Fruit fly (Drosophila melanogaster) whole organism, embryonic: ENCODE results near the gene Drsl5.

Experiments used
- Aef1 ChIP-seq: fragments of 200-800 bp; sonication (Bioruptor generic); IDR thresholded peaks from 3 replicates; pipeline ENCODE4 v1.3.6; 2022; ENCODE audit warnings: missing biosample characterization, missing genetic modification characterization
- Bgb ChIP-seq: fragments of 200-800 bp; sonication (Bioruptor generic); IDR thresholded peaks from 2 replicates; pipeline ENCODE4 v1.3.6; 2022; ENCODE audit warnings: missing biosample characterization, missing genetic modification characterization; ENCODE audit not compliant: partially characterized antibody
- Blimp-1 ChIP-seq: fragments of 200-800 bp; sonication (Bioruptor generic); optimal IDR thresholded peaks from 3 replicates; lab custom pipeline; 2018; ENCODE audit warnings: missing biosample characterization, missing genetic modification characterization, mild to moderate bottlenecking, moderate library complexity, missing genetic modification reagents
- CG10565 ChIP-seq: fragments of 200-800 bp; sonication (Bioruptor generic); optimal IDR thresholded peaks from 3 replicates; lab custom pipeline; 2016; ENCODE audit warnings: missing biosample characterization, mild to moderate bottlenecking, missing genetic modification characterization
- CG10979 ChIP-seq: fragments of 200-800 bp; sonication (Bioruptor generic); optimal IDR thresholded peaks from 2 replicates; lab custom pipeline; 2018; ENCODE audit warnings: missing biosample characterization, mild to moderate bottlenecking, missing genetic modification characterization, moderate library complexity
- CG12744 ChIP-seq: fragments of 200-800 bp; sonication (Bioruptor generic); optimal IDR thresholded peaks from 2 replicates; lab custom pipeline; 2016; ENCODE audit warnings: missing biosample characterization, missing genetic modification characterization
- CG14965 ChIP-seq: fragments of 200-800 bp; sonication (Bioruptor generic); optimal IDR thresholded peaks from 2 replicates; lab custom pipeline; 2016; ENCODE audit warnings: missing biosample characterization, missing genetic modification characterization, borderline replicate concordance
- CG17359 ChIP-seq: fragments of 200-800 bp; sonication (Bioruptor generic); optimal IDR thresholded peaks from 3 replicates; lab custom pipeline; 2018; ENCODE audit warnings: missing biosample characterization, mild to moderate bottlenecking, missing genetic modification characterization, moderate library complexity
- CG17361 ChIP-seq: fragments of 200-800 bp; sonication (Bioruptor generic); IDR thresholded peaks from 3 replicates; pipeline ENCODE4 v1.3.6; 2022; ENCODE audit warnings: missing biosample characterization, missing genetic modification characterization
- CG17802 ChIP-seq: fragments of 200-800 bp; sonication (Bioruptor generic); optimal IDR thresholded peaks from 2 replicates; lab custom pipeline; 2018; ENCODE audit warnings: missing biosample characterization, mild to moderate bottlenecking, missing genetic modification characterization, moderate library complexity
- CG18764 ChIP-seq: fragments of 200-800 bp; sonication (Bioruptor generic); optimal IDR thresholded peaks from 3 replicates; lab custom pipeline; 2016; ENCODE audit warnings: missing biosample characterization, missing genetic modification characterization
- CG2120 ChIP-seq: fragments of 200-800 bp; sonication (Bioruptor generic); optimal IDR thresholded peaks from 3 replicates; lab custom pipeline; 2016; ENCODE audit warnings: missing biosample characterization, missing genetic modification characterization
- CG2199 ChIP-seq: fragments of 200-800 bp; sonication (Bioruptor generic); IDR thresholded peaks from 3 replicates; pipeline ENCODE4 v1.3.6; 2022; ENCODE audit warnings: missing biosample characterization, missing genetic modification characterization
- CG3407 ChIP-seq: fragments of 200-800 bp; sonication (Bioruptor generic); optimal IDR thresholded peaks from 2 replicates; lab custom pipeline; 2018; ENCODE audit warnings: missing biosample characterization, mild to moderate bottlenecking, missing genetic modification characterization
- CG3726 ChIP-seq: fragments of 200-800 bp; sonication (Bioruptor generic); IDR thresholded peaks from 3 replicates; pipeline ENCODE4, ENCODE4 v1.3.6; 2022; ENCODE audit warnings: missing biosample characterization, missing genetic modification characterization
- CG42726 ChIP-seq: fragments of 200-800 bp; sonication (Bioruptor generic); IDR thresholded peaks from 2 replicates; pipeline ENCODE4 v1.3.6; 2022; ENCODE audit warnings: missing biosample characterization, missing genetic modification characterization; ENCODE audit not compliant: partially characterized antibody
- CG4617 ChIP-seq: fragments of 200-800 bp; sonication (Bioruptor generic); optimal IDR thresholded peaks from 3 replicates; lab custom pipeline; 2016; ENCODE audit warnings: missing biosample characterization, missing genetic modification characterization, borderline replicate concordance
- CG5953 ChIP-seq: fragments of 200-800 bp; sonication (Bioruptor generic); IDR thresholded peaks from 2 replicates; pipeline ENCODE4 v1.3.6; 2022; ENCODE audit warnings: missing biosample characterization, missing genetic modification characterization
- CG7745 ChIP-seq: fragments of 200-800 bp; sonication (Bioruptor generic); optimal IDR thresholded peaks from 2 replicates; lab custom pipeline; 2018; ENCODE audit warnings: missing biosample characterization, mild to moderate bottlenecking, missing genetic modification characterization, moderate library complexity
- CG7786 ChIP-seq: fragments of 200-800 bp; sonication (Bioruptor generic); optimal IDR thresholded peaks from 2 replicates; lab custom pipeline; 2016; ENCODE audit warnings: missing biosample characterization, missing genetic modification characterization
- CG7928 ChIP-seq: fragments of 200-800 bp; sonication (Bioruptor generic); optimal IDR thresholded peaks from 2 replicates; lab custom pipeline; 2017; ENCODE audit warnings: missing biosample characterization, mild to moderate bottlenecking, missing genetic modification characterization
- CG8765 ChIP-seq: fragments of 200-800 bp; sonication (Bioruptor generic); IDR thresholded peaks from 2 replicates; pipeline ENCODE4 v1.3.6; 2022; ENCODE audit warnings: missing biosample characterization, missing genetic modification characterization
- D19B ChIP-seq: fragments of 200-800 bp; sonication (Bioruptor generic); optimal IDR thresholded peaks from 2 replicates; lab custom pipeline; 2017; ENCODE audit warnings: missing biosample characterization, mild to moderate bottlenecking, missing genetic modification characterization
- Dref ChIP-seq: fragments of 200-800 bp; sonication (Bioruptor generic); IDR thresholded peaks from 2 replicates; pipeline ENCODE4 v1.3.6; 2022; ENCODE audit warnings: missing biosample characterization, missing genetic modification characterization
- Elba2 ChIP-seq: fragments of 200-800 bp; sonication (Bioruptor generic); optimal IDR thresholded peaks from 3 replicates; lab custom pipeline; 2016; ENCODE audit warnings: missing biosample characterization, missing genetic modification characterization
- HHEX ChIP-seq: fragments of 200-800 bp; sonication (Bioruptor generic); optimal IDR thresholded peaks from 3 replicates; lab custom pipeline; 2017; ENCODE audit warnings: missing biosample characterization, mild to moderate bottlenecking, missing genetic modification characterization, missing genetic modification reagents
- HmgD ChIP-seq: fragments of 200-800 bp; sonication (Bioruptor generic); optimal IDR thresholded peaks from 3 replicates; lab custom pipeline; 2016; ENCODE audit warnings: missing biosample characterization, missing genetic modification characterization
- Hmr ChIP-seq: fragments of 200-800 bp; sonication (Bioruptor generic); optimal IDR thresholded peaks from 3 replicates; lab custom pipeline; 2017; ENCODE audit warnings: mild to moderate bottlenecking, missing biosample characterization, missing genetic modification reagents, missing genetic modification characterization
- Hsf ChIP-seq: fragments of 200-800 bp; sonication (Bioruptor generic); optimal IDR thresholded peaks from 3 replicates; lab custom pipeline; 2016; ENCODE audit warnings: missing biosample characterization, missing genetic modification characterization
- MTF-1 ChIP-seq: fragments of 200-800 bp; sonication (Bioruptor generic); optimal IDR thresholded peaks from 2 replicates; lab custom pipeline; 2018; ENCODE audit warnings: missing biosample characterization, mild to moderate bottlenecking, missing genetic modification characterization, borderline replicate concordance
- Mes4 ChIP-seq: fragments of 200-800 bp; sonication (Bioruptor generic); optimal IDR thresholded peaks from 2 replicates; lab custom pipeline; 2016; ENCODE audit warnings: missing biosample characterization, missing genetic modification characterization
- NfI ChIP-seq: fragments of 200-800 bp; sonication (Bioruptor generic); optimal IDR thresholded peaks from 3 replicates; lab custom pipeline; 2018; ENCODE audit warnings: missing biosample characterization, mild to moderate bottlenecking, missing genetic modification characterization, moderate library complexity
- Pdp1 ChIP-seq, 2 experiments: fragments of 200-800 bp; sonication (Bioruptor generic); optimal IDR thresholded peaks; 3 replicates each; lab custom pipeline; 2016; ENCODE audit warnings: missing biosample characterization in 2 of 2, missing genetic modification characterization in 2 of 2, mild to moderate bottlenecking in 1 of 2, moderate library complexity in 1 of 2
- Six4 ChIP-seq: fragments of 200-800 bp; sonication (Bioruptor generic); optimal IDR thresholded peaks from 2 replicates; lab custom pipeline; 2016; ENCODE audit warnings: missing biosample characterization, missing genetic modification characterization
- ac ChIP-seq: fragments of 200-800 bp; sonication (Bioruptor generic); optimal IDR thresholded peaks from 3 replicates; lab custom pipeline; 2017; ENCODE audit warnings: missing biosample characterization, mild to moderate bottlenecking, missing genetic modification characterization
- btn ChIP-seq: fragments of 200-800 bp; sonication (Bioruptor generic); optimal IDR thresholded peaks from 2 replicates; lab custom pipeline; 2016; ENCODE audit warnings: missing biosample characterization, missing genetic modification characterization
- crp ChIP-seq, 2 experiments: fragments of 200-800 bp; sonication (Bioruptor generic); optimal IDR thresholded peaks; 2 replicates in 1 of 2; 3 replicates in 1 of 2; lab custom pipeline; 2017; ENCODE audit warnings: missing biosample characterization in 2 of 2, missing genetic modification characterization in 2 of 2, mild to moderate bottlenecking in 1 of 2, moderate library complexity in 1 of 2
- emc ChIP-seq: fragments of 200-800 bp; sonication (Bioruptor generic); optimal IDR thresholded peaks from 2 replicates; lab custom pipeline; 2016; ENCODE audit warnings: missing biosample characterization, missing genetic modification characterization
- exex ChIP-seq: fragments of 200-800 bp; sonication (Bioruptor generic); optimal IDR thresholded peaks from 4 replicates; lab custom pipeline; 2018; ENCODE audit warnings: missing biosample characterization, mild to moderate bottlenecking, missing genetic modification characterization, moderate library complexity
- fd102C ChIP-seq: fragments of 200-800 bp; sonication (Bioruptor generic); optimal IDR thresholded peaks from 2 replicates; lab custom pipeline; 2018; ENCODE audit warnings: missing biosample characterization, mild to moderate bottlenecking, missing genetic modification characterization, moderate library complexity
- gem ChIP-seq: fragments of 200-800 bp; sonication (Bioruptor generic); optimal IDR thresholded peaks from 2 replicates; lab custom pipeline; 2019; ENCODE audit warnings: missing biosample characterization, mild to moderate bottlenecking, missing genetic modification characterization, moderate library complexity
- hbn ChIP-seq: fragments of 200-800 bp; sonication (Bioruptor generic); IDR thresholded peaks from 2 replicates; pipeline ENCODE4 v1.3.6; 2022; ENCODE audit warnings: missing biosample characterization, missing genetic modification characterization; ENCODE audit not compliant: partially characterized antibody
- hkb ChIP-seq, 2 experiments: fragments of 200-800 bp in 1 of 2; fragments of >200 bp in 1 of 2; sonication (Bioruptor generic) in 1 of 2; IDR thresholded peaks in 1 of 2; optimal IDR thresholded peaks in 1 of 2; 2 replicates each; pipeline versions ENCODE4 v1.3.6 to Lab custom; 2017 to 2022; ENCODE audit warnings: missing biosample characterization in 1 of 2, missing genetic modification characterization in 1 of 2
- peb ChIP-seq: fragments of 200-800 bp; sonication (Bioruptor generic); IDR thresholded peaks from 2 replicates; pipeline ENCODE4 v1.3.6; 2022; ENCODE audit warnings: missing biosample characterization, missing genetic modification characterization
- phol ChIP-seq: fragments of 200-800 bp; sonication (Bioruptor generic); optimal IDR thresholded peaks from 3 replicates; lab custom pipeline; 2018; ENCODE audit warnings: missing biosample characterization, mild to moderate bottlenecking, missing genetic modification characterization, moderate library complexity
- pros ChIP-seq: fragments of 200-800 bp; sonication (Bioruptor generic); optimal IDR thresholded peaks from 3 replicates; lab custom pipeline; 2019; ENCODE audit warnings: missing biosample characterization, mild to moderate bottlenecking, missing genetic modification characterization, moderate library complexity
- rib ChIP-seq: fragments of 200-800 bp; sonication (Bioruptor generic); IDR thresholded peaks from 2 replicates; pipeline ENCODE4 v1.3.6; 2022; ENCODE audit warnings: missing biosample characterization, missing genetic modification characterization
- shn ChIP-seq: fragments of 200-800 bp; sonication (Bioruptor generic); optimal IDR thresholded peaks from 3 replicates; lab custom pipeline; 2016; ENCODE audit warnings: missing biosample characterization, missing genetic modification characterization
- twi ChIP-seq: fragments of 200-800 bp; optimal IDR thresholded peaks from 2 replicates; lab custom pipeline; 2019; ENCODE audit warnings: missing biosample characterization, mild to moderate bottlenecking, missing genetic modification characterization, moderate library complexity

Drsl5 gene

DNA sequence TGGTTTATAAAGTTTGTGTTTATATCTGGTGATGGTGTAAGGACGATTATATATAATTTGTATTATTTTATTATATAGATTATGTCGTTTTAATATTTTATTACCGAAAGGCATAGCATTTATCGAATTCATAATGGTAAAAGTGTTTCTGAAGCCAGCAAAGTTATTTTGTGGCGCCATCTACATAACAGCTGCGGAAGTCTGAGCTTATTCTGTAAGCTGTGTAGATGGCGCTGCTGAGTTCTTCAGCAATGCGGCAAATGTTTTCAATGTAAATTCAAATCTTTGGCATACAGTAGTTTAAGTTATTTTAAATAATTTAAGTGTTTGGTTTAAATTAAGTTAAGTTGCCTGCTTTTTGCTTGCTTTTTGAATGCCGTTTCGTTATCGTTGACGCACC lies 28.2 kb upstream of the Drsl5 start (continued):
- TF ChIP-seq CG7745 (tag; lab: Kevin White, UChicago) (no peak), Hsf (GFP tag; lab: Kevin White, UChicago) (no peak), Aef1 (peak; percentile 34; the same call in 1 of the 3 replicates), exex (tag; lab: Kevin White, UChicago) (no peak), CG10565 (GFP tag; lab: Kevin White, UChicago) (no peak), HHEX (GFP tag; lab: Kevin White, UChicago) (peak; percentile 4), CG14965 (no peak), peb (GFP tag; lab: Robert Waterston, UW) (no peak), CG2120 (GFP tag; lab: Kevin White, UChicago) (no peak), MTF-1 (peak; percentile 32), btn (no peak), Pdp1 (GFP tag; optimal IDR thresholded peaks at IDR 0.05; lab: Kevin White, UChicago) (no peak), crp (GFP tag; optimal IDR thresholded peaks at IDR 0.05; lab: Kevin White, UChicago) (no peak), ac (GFP tag; lab: Kevin White, UChicago) (no peak), Blimp-1 (peak; percentile 11), hkb (optimal IDR thresholded peaks at IDR 0.05; lab: Kevin White, UChicago) (no peak), hkb (GFP tag; IDR thresholded peaks at IDR 0.05; lab: Robert Waterston, UW) (no peak), CG17802 (peak; percentile 2), CG8765 (GFP tag; lab: Robert Waterston, UW) (no peak), phol (tag; lab: Kevin White, UChicago) (peak; percentile 21), hbn (GFP tag; lab: Robert Waterston, UW) (no peak), D19B (GFP tag; lab: Kevin White, UChicago) (no peak), fd102C (GFP tag; lab: Kevin White, UChicago) (no peak), Bgb (GFP tag; lab: Robert Waterston, UW) (0 out of 2 replicates have a peak, but pooled peaks have one; percentile 33), Hmr (GFP tag; lab: Kevin White, UChicago) (no peak), pros (GFP tag; lab: Kevin White, UChicago) (no peak), Elba2 (GFP tag; lab: Kevin White, UChicago) (no peak), CG5953 (GFP tag; lab: Robert Waterston, UW) (no peak), CG12744 (GFP tag; lab: Kevin White, UChicago) (no peak), CG17359 (tag; lab: Kevin White, UChicago) (peak; percentile 55), CG7786 (GFP tag; lab: Kevin White, UChicago) (no peak), shn (GFP tag; lab: Kevin White, UChicago) (no peak), CG3407 (GFP tag; lab: Kevin White, UChicago) (no peak), gem (no peak), rib (GFP tag; lab: Robert Waterston, UW) (no peak), Dref (GFP tag; lab: Robert Waterston, UW) (no peak), CG18764 (GFP tag; lab: Kevin White, UChicago) (peak; percentile 12), Six4 (GFP tag; lab: Kevin White, UChicago) (peak; percentile 42), CG7928 (GFP tag; lab: Kevin White, UChicago) (no peak), HmgD (no peak), CG2199 (GFP tag; lab: Robert Waterston, UW) (no peak; the same call in 2 of the 3 replicates), twi (tag; lab: Kevin White, UChicago) (no peak), CG42726 (GFP tag; lab: Robert Waterston, UW) (peak; percentile 33; the same call in 1 of the 2 replicates), Mes4 (GFP tag; lab: Kevin White, UChicago) (no peak), CG3726 (0 out of 3 replicates have a peak, but pooled peaks have one; percentile 43), CG17361 (peak; percentile 40; the same call in 1 of the 3 replicates), NfI (no peak), emc (no peak), CG10979 (tag; lab: Kevin White, UChicago) (peak; percentile 36), CG4617 (GFP tag; lab: Kevin White, UChicago) (no peak)
